Fruit fly (Drosophila melanogaster): ENCODE measurements around the gene CG14506.

dm6 chr3R:29290588-29291530, 6.1 kb downstream of the CG14506 start:
- TF ChIP-seq ATbp (GFP tag; optimal IDR thresholded peaks at IDR 0.05) (no peak), CG4360 (GFP tag; IDR thresholded peaks at IDR 0.05) (no peak), dati (GFP tag; IDR thresholded peaks at IDR 0.05) (no peak), gsb (GFP tag; IDR thresholded peaks at IDR 0.05) (no peak), CG13775 (GFP tag; optimal IDR thresholded peaks at IDR 0.05) (no peak), aop (GFP tag; IDR thresholded peaks at IDR 0.05) (no peak)

Data from whole organism, embryonic.